Worm (Caenorhabditis elegans) whole organism, early embryonic: ENCODE measurements around the gene clc-24.

Experiments
- B0310.2 ChIP-seq: sonication (generic microtip); optimal IDR thresholded peaks from 2 replicates; lab custom pipeline; 2016; ENCODE audit warnings: mild to moderate bottlenecking, missing genetic modification characterization, missing compliant biosample characterization
- aly-1 ChIP-seq: sonication (generic microtip); optimal IDR thresholded peaks from 2 replicates; lab custom pipeline; 2016; ENCODE audit warnings: missing genetic modification characterization, missing compliant biosample characterization
- hmg-4 ChIP-seq: fragments of 200-800 bp; sonication (Bioruptor generic); optimal IDR thresholded peaks from 2 replicates; lab custom pipeline; 2018; ENCODE audit warnings: mild to moderate bottlenecking, missing genetic modification characterization, missing compliant biosample characterization
- pes-1 ChIP-seq: fragments of 200-800 bp; sonication (Bioruptor generic); IDR thresholded peaks from 2 replicates; pipeline ENCODE4 v1.3.6; 2022; ENCODE audit warnings: missing genetic modification reagents, missing genetic modification characterization, missing compliant biosample characterization
- tbx-37 ChIP-seq: fragments of 200-800 bp; sonication (Bioruptor generic); conservative IDR thresholded peaks from 2 replicates; pipeline ENCODE4 v1.3.6; 2022; ENCODE audit warnings: missing genetic modification reagents, missing genetic modification characterization, missing compliant biosample characterization

ce11 chrIII:1009775-1010174 lies at the start of gene clc-24:
- TF ChIP-seq tbx-37 (GFP tag; lab: Robert Waterston, UW), result no peak
- TF ChIP-seq hmg-4, result no peak
- no peak for TF ChIP-seq aly-1 (tag; lab: Kevin White, UChicago)
- TF ChIP-seq B0310.2, result no peak
- no peak for TF ChIP-seq pes-1 (GFP tag; lab: Robert Waterston, UW)
